Worm (Caenorhabditis elegans): Measurements from ENCODE around the gene F47B10.9.
A peak's percentile ranks its signal among the peaks of the same experiment; 100 is the strongest.

Gene F47B10.9

DNA sequence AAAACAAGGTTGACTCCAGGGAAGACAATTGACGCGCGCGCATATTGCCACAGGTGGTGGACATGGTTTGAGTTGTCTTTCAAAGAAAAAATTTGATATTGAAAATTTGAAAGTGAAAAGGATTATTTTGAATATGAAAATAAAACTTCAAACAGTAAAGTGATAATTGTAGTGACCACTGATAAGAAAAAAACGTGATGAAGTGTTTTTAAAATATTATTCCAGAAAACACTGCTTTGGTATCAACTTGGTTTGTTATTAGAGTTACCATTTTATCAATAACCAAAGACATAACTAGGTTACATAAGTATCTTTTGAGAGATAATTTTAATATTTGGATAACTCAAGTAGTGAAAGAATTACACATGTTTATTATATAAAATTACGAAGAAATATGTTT is 2.3 kb upstream of the F47B10.9 start:
- TF ChIP-seq T07F8.4 (tag; optimal IDR thresholded peaks at IDR 0.05) (no peak), F55B11.4 (tag; optimal IDR thresholded peaks at IDR 0.05; ENCODE audit: borderline replicate concordance, insufficient read depth) (no peak), nhr-80 (tag; optimal IDR thresholded peaks at IDR 0.05) (peak; percentile 37), ama-1 (optimal IDR thresholded peaks at IDR 0.05) (no peak), ama-1 (GFP tag; optimal IDR thresholded peaks at IDR 0.05) (no peak), aptf-2 (GFP tag; conservative IDR thresholded peaks at IDR 0.05) (0 out of 2 replicates have a peak, but pooled peaks have one; percentile 25), C06A6.2 (GFP tag; conservative IDR thresholded peaks at IDR 0.05) (no peak), snpc-4 (GFP tag; optimal IDR thresholded peaks at IDR 0.05) (no peak), snpc-4 (tag; optimal IDR thresholded peaks at IDR 0.05) (no peak), repo-1 (tag; optimal IDR thresholded peaks at IDR 0.05) (no peak), egl-18 (GFP tag; IDR thresholded peaks at IDR 0.05) (no peak), F49E8.2 (tag; optimal IDR thresholded peaks at IDR 0.05; ENCODE audit: insufficient read depth) (no peak), tlf-1 (GFP tag; optimal IDR thresholded peaks at IDR 0.05) (no peak), rcor-1 (GFP tag; IDR thresholded peaks at IDR 0.05) (no peak), cebp-1 (GFP tag; IDR thresholded peaks at IDR 0.05) (no peak), cebp-1 (tag; optimal IDR thresholded peaks at IDR 0.05) (no peak), D2030.7 (GFP tag; IDR thresholded peaks at IDR 0.05) (no peak)

DNA sequence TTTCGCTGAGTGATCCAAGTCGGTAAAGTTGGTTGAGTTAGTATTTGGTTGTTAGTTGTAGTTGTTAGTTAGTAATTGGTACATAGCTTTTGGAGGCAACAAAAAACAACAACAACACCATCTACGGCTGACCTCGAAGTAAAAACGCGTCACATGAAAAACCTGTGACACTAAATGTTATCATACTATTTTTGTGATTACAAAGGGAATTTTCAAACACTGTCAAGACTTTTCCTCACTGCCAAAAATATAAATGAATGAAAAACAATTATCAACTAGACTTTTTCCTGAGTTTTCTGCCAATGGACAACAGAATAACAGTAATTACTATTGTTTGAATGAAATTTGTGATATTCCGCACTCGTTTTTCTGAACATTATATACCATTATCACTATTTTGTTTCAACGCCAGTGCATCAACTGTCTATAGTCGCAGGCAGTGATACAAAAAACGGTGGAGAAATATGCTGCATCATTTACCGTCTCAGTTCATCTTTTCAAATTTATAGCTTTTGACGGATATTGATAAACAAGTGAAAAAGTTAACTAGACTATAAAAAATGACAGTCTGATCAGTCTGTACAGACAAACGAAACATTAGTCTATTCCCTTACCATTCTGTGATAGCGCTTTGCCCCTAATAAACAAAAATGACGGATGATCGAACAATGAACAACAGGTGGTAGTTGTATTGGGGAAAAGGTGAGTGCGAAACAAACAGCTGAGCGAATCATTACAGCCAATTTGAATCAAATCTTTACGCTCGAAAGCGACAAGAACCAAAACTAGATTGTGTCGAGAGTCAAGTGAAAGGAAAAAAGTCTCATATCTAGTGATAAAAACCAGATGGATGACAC is 768 bp upstream of the F47B10.9 start:
- TF ChIP-seq nhr-80 (tag; optimal IDR thresholded peaks at IDR 0.05) (peak; percentile 58), bed-2 (GFP tag; IDR thresholded peaks at IDR 0.05) (no peak)

DNA sequence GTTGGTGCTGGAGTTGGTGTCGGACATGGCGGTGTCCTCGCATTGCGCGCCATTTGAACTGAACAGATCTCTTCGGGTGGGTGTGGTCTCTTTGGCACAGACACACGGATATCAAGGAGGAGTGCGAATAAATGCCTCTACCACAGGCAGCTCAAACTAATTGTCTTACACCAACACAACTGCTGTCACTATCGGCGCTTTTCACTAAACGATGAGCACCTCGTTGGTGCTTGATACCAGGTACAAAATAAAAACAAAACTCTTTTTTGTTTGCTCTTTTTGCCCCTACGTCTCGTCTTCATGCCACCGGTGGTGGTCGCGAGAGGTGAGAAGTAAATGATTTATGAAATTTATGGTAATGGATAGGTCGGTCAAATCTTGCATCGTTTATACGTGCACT is 3.2 kb downstream of the F47B10.9 start, which contains the start of gene F47B10.8:
Gene F47B10.8, minus strand, starts transcription at position 101 of the 400 bp plus-strand sequence.
- TF ChIP-seq xnd-1 (tag; optimal IDR thresholded peaks at IDR 0.05) (no peak), sea-2 (GFP tag; IDR thresholded peaks at IDR 0.05) (no peak), attf-3 (GFP tag; conservative IDR thresholded peaks at IDR 0.05) (no peak), nfya-1 (tag; optimal IDR thresholded peaks at IDR 0.05; ENCODE audit: borderline replicate concordance, insufficient read depth) (no peak), F37B4.10 (GFP tag; IDR thresholded peaks at IDR 0.05) (no peak), ztf-3 (GFP tag; optimal IDR thresholded peaks at IDR 0.05) (no peak), nhr-120 (GFP tag; IDR thresholded peaks at IDR 0.05) (no peak), mes-4 (tag; optimal IDR thresholded peaks at IDR 0.05) (no peak), cebp-1 (GFP tag; IDR thresholded peaks at IDR 0.05) (no peak), cebp-1 (tag; optimal IDR thresholded peaks at IDR 0.05) (no peak), attf-5 (GFP tag; optimal IDR thresholded peaks at IDR 0.05) (no peak), madf-8 (GFP tag; conservative IDR thresholded peaks at IDR 0.05) (no peak), F57C9.4 (tag; optimal IDR thresholded peaks at IDR 0.05) (no peak)

DNA sequence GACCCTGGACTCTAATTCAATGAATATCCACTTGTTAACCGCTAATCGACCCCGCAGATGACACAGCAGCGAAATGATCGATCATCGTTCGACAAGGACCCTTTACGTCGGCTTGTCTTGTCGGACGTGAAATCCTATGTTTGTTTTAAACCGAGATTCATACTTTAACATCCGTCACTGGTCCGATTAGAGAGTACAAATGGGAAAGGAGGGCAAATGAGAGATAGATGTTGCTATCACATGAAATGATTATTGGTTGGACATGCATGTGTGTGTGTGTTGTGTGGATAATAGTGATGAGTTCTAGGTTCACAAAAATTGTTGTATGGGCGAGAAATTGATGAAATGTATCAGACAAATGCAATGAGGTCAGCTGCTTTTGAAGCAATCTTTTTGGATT is 4.2 kb downstream of the F47B10.9 start:
- no peak for TF ChIP-seq nhr-179 (tag; optimal IDR thresholded peaks at IDR 0.05)
- TF ChIP-seq ztf-25 (GFP tag; IDR thresholded peaks at IDR 0.05), result no peak
- no peak for TF ChIP-seq F10E7.11 (tag; optimal IDR thresholded peaks at IDR 0.05)
- no peak for TF ChIP-seq snpc-4 (GFP tag; optimal IDR thresholded peaks at IDR 0.05)
- TF ChIP-seq snpc-4 (tag; optimal IDR thresholded peaks at IDR 0.05), result no peak

DNA sequence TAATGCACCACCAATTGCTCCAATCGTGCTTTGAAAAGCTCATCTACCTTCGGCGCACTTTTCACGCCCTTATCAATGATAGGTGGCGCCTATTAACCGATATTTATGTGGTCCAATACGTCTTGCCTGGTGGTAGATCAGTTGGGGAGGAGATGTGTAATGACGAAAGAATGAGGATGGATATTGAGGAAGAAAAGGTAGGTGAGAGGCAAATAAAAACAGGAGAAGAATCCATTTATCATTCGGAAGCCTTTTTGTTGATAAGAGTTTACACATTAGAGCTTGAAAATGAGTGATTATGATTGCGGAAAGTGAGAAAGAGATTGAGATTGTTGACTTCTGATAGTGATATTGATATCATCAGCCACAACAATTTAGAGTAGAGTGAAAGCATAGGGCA is 6.5 kb downstream of the F47B10.9 start:
- no peak for TF ChIP-seq nhr-80 (tag; optimal IDR thresholded peaks at IDR 0.05)
- TF ChIP-seq lin-35 (GFP tag; optimal IDR thresholded peaks at IDR 0.05), result no peak
- no peak for TF ChIP-seq F10E7.11 (tag; optimal IDR thresholded peaks at IDR 0.05)
- no peak for TF ChIP-seq ets-4 (GFP tag; optimal IDR thresholded peaks at IDR 0.05)
- TF ChIP-seq ama-1 (optimal IDR thresholded peaks at IDR 0.05), result no peak
- no peak for TF ChIP-seq ama-1 (GFP tag; optimal IDR thresholded peaks at IDR 0.05)
- TF ChIP-seq ztf-6 (GFP tag; IDR thresholded peaks at IDR 0.05), result no peak
- no peak for TF ChIP-seq efl-1 (GFP tag; optimal IDR thresholded peaks at IDR 0.05)
- no peak for TF ChIP-seq mcd-1 (GFP tag; IDR thresholded peaks at IDR 0.05)
- TF ChIP-seq hmg-20 (GFP tag; IDR thresholded peaks at IDR 0.05), result no peak
- no peak for TF ChIP-seq him-1 (tag; optimal IDR thresholded peaks at IDR 0.05)
- TF ChIP-seq tlf-1 (GFP tag; optimal IDR thresholded peaks at IDR 0.05), result no peak
- TF ChIP-seq unc-130 (GFP tag; optimal IDR thresholded peaks at IDR 0.05), result no peak
- no peak for TF ChIP-seq repo-1 (tag; optimal IDR thresholded peaks at IDR 0.05)
- no peak for TF ChIP-seq let-607 (tag; optimal IDR thresholded peaks at IDR 0.05)
- TF ChIP-seq F57A8.1 (GFP tag; optimal IDR thresholded peaks at IDR 0.05), result no peak
